Worm (Caenorhabditis elegans) whole organism, L1 larva: ENCODE results near the gene F32G8.3.

ENCODE experiments used
- C04F5.9 ChIP-seq: sonication (generic microtip); optimal IDR thresholded peaks from 2 replicates; lab custom pipeline; 2016; ENCODE audit warnings: missing genetic modification characterization, missing compliant biosample characterization
- C16A3.4 ChIP-seq: fragments of 150-350 bp; optimal IDR thresholded peaks from 2 replicates; lab custom pipeline; 2014; ENCODE audit warnings: missing biosample characterization, missing genetic modification characterization
- F16B12.6 ChIP-seq: fragments of 150-350 bp; optimal IDR thresholded peaks from 2 replicates; lab custom pipeline; 2014; ENCODE audit warnings: missing biosample characterization, missing genetic modification characterization
- aha-1 ChIP-seq: fragments of 150-350 bp; optimal IDR thresholded peaks from 2 replicates; lab custom pipeline; 2014; ENCODE audit warnings: missing biosample characterization, missing genetic modification characterization
- aly-2 ChIP-seq: fragments of 150-350 bp; optimal IDR thresholded peaks from 2 replicates; lab custom pipeline; 2014; ENCODE audit warnings: missing biosample characterization, missing genetic modification characterization
- ceh-63 ChIP-seq: fragments of 200-800 bp; sonication (Bioruptor generic); optimal IDR thresholded peaks from 2 replicates; lab custom pipeline; 2018; ENCODE audit warnings: mild to moderate bottlenecking, missing genetic modification characterization, missing compliant biosample characterization
- ceh-8 ChIP-seq: fragments of 200-800 bp; sonication (Bioruptor generic); optimal IDR thresholded peaks from 2 replicates; lab custom pipeline; 2018; ENCODE audit warnings: mild to moderate bottlenecking, missing genetic modification characterization, moderate library complexity, missing compliant biosample characterization
- ceh-88 ChIP-seq: fragments of 200-800 bp; sonication (Bioruptor generic); IDR thresholded peaks from 2 replicates; pipeline ENCODE4 v1.3.6; 2022; ENCODE audit warnings: missing genetic modification characterization, missing compliant biosample characterization
- ceh-90 ChIP-seq: sonication (generic microtip); optimal IDR thresholded peaks from 2 replicates; lab custom pipeline; 2016; ENCODE audit warnings: missing genetic modification characterization, missing compliant biosample characterization
- ces-1 ChIP-seq: fragments of 150-350 bp; optimal IDR thresholded peaks from 2 replicates; lab custom pipeline; 2014; ENCODE audit warnings: missing biosample characterization, missing genetic modification reagents, missing genetic modification characterization
- dpl-1 ChIP-seq, 3 experiments: fragments of 150-350 bp in 2 of 3; sonication (generic microtip) in 1 of 3; optimal IDR thresholded peaks; 2 replicates each; lab custom pipeline; 2014 to 2017; ENCODE audit warnings: missing biosample characterization in 3 of 3, missing genetic modification characterization in 3 of 3, missing genetic modification reagents in 3 of 3
- dsc-1 ChIP-seq: sonication (generic microtip); optimal IDR thresholded peaks from 2 replicates; lab custom pipeline; 2016; ENCODE audit warnings: mild to moderate bottlenecking, missing genetic modification characterization, missing compliant biosample characterization
- efl-1 ChIP-seq, 4 experiments: fragments of 150-350 bp; optimal IDR thresholded peaks in 3 of 4; peaks in 1 of 4; 1 replicate in 1 of 4; 2 replicates in 3 of 4; lab custom pipeline; 2014; ENCODE audit warnings: missing biosample characterization in 2 of 4, missing genetic modification characterization in 2 of 4, missing genetic modification reagents in 2 of 4
- egl-27 ChIP-seq, 2 experiments: fragments of 150-350 bp in 1 of 2; sonication (generic microtip); optimal IDR thresholded peaks; 3 replicates each; lab custom pipeline; 2017 to 2018; ENCODE audit warnings: missing biosample characterization in 2 of 2, missing genetic modification characterization in 2 of 2, missing genetic modification reagents in 2 of 2
- elt-2 ChIP-seq: sonication (generic microtip); optimal IDR thresholded peaks from 2 replicates; lab custom pipeline; 2016; ENCODE audit warnings: missing genetic modification characterization, mild to moderate bottlenecking, inconsistent platforms, missing compliant biosample characterization, missing genetic modification reagents
- elt-3 ChIP-seq, 6 experiments: fragments of 150-350 bp in 1 of 6; sonication (generic microtip); optimal IDR thresholded peaks; 2 replicates each; lab custom pipeline; 2017 to 2018; ENCODE audit warnings: missing biosample characterization in 6 of 6, missing genetic modification characterization in 6 of 6, inconsistent platforms in 1 of 6
- fkh-10 ChIP-seq: sonication (generic microtip); optimal IDR thresholded peaks from 2 replicates; lab custom pipeline; 2017; ENCODE audit warnings: missing biosample characterization, missing genetic modification reagents, missing genetic modification characterization
- fos-1 ChIP-seq: fragments of 150-350 bp; optimal IDR thresholded peaks from 2 replicates; lab custom pipeline; 2014; ENCODE audit warnings: missing biosample characterization, missing genetic modification characterization
- irx-1 ChIP-seq: sonication (generic microtip); optimal IDR thresholded peaks from 2 replicates; lab custom pipeline; 2016; ENCODE audit warnings: missing genetic modification characterization, missing compliant biosample characterization
- lsy-2 ChIP-seq, 2 experiments: fragments of 150-350 bp; optimal IDR thresholded peaks; 2 replicates each; lab custom pipeline; 2014; ENCODE audit warnings: missing biosample characterization in 2 of 2, missing genetic modification characterization in 2 of 2
- mab-9 ChIP-seq: fragments of 200-800 bp; sonication (Bioruptor generic); IDR thresholded peaks from 2 replicates; pipeline ENCODE4 v1.3.6; 2022; ENCODE audit warnings: missing genetic modification reagents, missing genetic modification characterization, missing compliant biosample characterization
- mep-1 ChIP-seq: fragments of 150-350 bp; optimal IDR thresholded peaks from 2 replicates; lab custom pipeline; 2014; ENCODE audit warnings: missing biosample characterization, missing genetic modification characterization
- nhr-12 ChIP-seq: sonication (generic microtip); optimal IDR thresholded peaks from 2 replicates; lab custom pipeline; 2017; ENCODE audit warnings: missing biosample characterization, missing genetic modification characterization
- nhr-20 ChIP-seq: sonication (generic microtip); optimal IDR thresholded peaks from 2 replicates; lab custom pipeline; 2016; ENCODE audit warnings: mild to moderate bottlenecking, missing genetic modification characterization, missing compliant biosample characterization
- nhr-47 ChIP-seq: sonication (generic microtip); optimal IDR thresholded peaks from 2 replicates; lab custom pipeline; 2016; ENCODE audit warnings: mild to moderate bottlenecking, missing genetic modification characterization, moderate library complexity, missing compliant biosample characterization
- nhr-76 ChIP-seq: sonication (generic microtip); optimal IDR thresholded peaks from 2 replicates; lab custom pipeline; 2017; ENCODE audit warnings: missing biosample characterization, missing genetic modification characterization
- nhr-77 ChIP-seq: fragments of 150-350 bp; optimal IDR thresholded peaks from 2 replicates; lab custom pipeline; 2014; ENCODE audit warnings: missing biosample characterization, missing genetic modification characterization
- nhr-85 ChIP-seq: sonication (generic microtip); peaks from one replicate; lab custom pipeline; 2016; ENCODE audit warnings: missing genetic modification characterization, inconsistent platforms, missing compliant biosample characterization
- nhr-90 ChIP-seq: sonication (generic microtip); optimal IDR thresholded peaks from 2 replicates; lab custom pipeline; 2016; ENCODE audit warnings: mild to moderate bottlenecking, missing genetic modification characterization, missing compliant biosample characterization; ENCODE audit not compliant: poor library complexity
- pag-3 ChIP-seq: sonication (generic microtip); optimal IDR thresholded peaks from 2 replicates; lab custom pipeline; 2017; ENCODE audit warnings: missing genetic modification characterization, mild to moderate bottlenecking, missing compliant biosample characterization, antibody characterized with exemption, borderline replicate concordance; ENCODE audit not compliant: insufficient read depth
- pax-3 ChIP-seq: fragments of 200-800 bp; sonication (Bioruptor generic); optimal IDR thresholded peaks from 2 replicates; lab custom pipeline; 2018; ENCODE audit warnings: mild to moderate bottlenecking, missing genetic modification characterization, moderate library complexity, missing compliant biosample characterization
- pqm-1 ChIP-seq: sonication (generic microtip); optimal IDR thresholded peaks from 3 replicates; lab custom pipeline; 2017; ENCODE audit warnings: missing biosample characterization, missing genetic modification characterization
- snpc-4 ChIP-seq: fragments of 150-350 bp; optimal IDR thresholded peaks from 2 replicates; lab custom pipeline; 2014; ENCODE audit warnings: missing biosample characterization, missing genetic modification characterization
- sox-4 ChIP-seq: sonication (generic microtip); optimal IDR thresholded peaks from 2 replicates; lab custom pipeline; 2016; ENCODE audit warnings: missing genetic modification characterization, missing compliant biosample characterization
- sptf-1 ChIP-seq: fragments of 150-350 bp; optimal IDR thresholded peaks from 2 replicates; lab custom pipeline; 2014; ENCODE audit warnings: missing biosample characterization, missing genetic modification characterization
- sup-37 ChIP-seq: fragments of 200-800 bp; sonication (Bioruptor generic); optimal IDR thresholded peaks from 2 replicates; lab custom pipeline; 2018; ENCODE audit warnings: mild to moderate bottlenecking, missing genetic modification characterization, missing compliant biosample characterization
- swsn-7 ChIP-seq: sonication (generic microtip); optimal IDR thresholded peaks from 2 replicates; lab custom pipeline; 2016; ENCODE audit warnings: missing genetic modification characterization, missing compliant biosample characterization
- unc-30 ChIP-seq: sonication (generic microtip); optimal IDR thresholded peaks from 2 replicates; lab custom pipeline; 2017; ENCODE audit warnings: missing biosample characterization, missing genetic modification characterization
- unc-98 ChIP-seq: fragments of 200-800 bp; sonication (Bioruptor generic); IDR thresholded peaks from 2 replicates; pipeline ENCODE4 v1.3.6; 2022; ENCODE audit warnings: missing genetic modification characterization, missing compliant biosample characterization
- zip-4 ChIP-seq: fragments of 200-800 bp; sonication (Bioruptor generic); optimal IDR thresholded peaks from 2 replicates; lab custom pipeline; 2018; ENCODE audit warnings: mild to moderate bottlenecking, missing genetic modification characterization, moderate library complexity, missing compliant biosample characterization
- ztf-4 ChIP-seq: fragments of 150-350 bp; optimal IDR thresholded peaks from 2 replicates; lab custom pipeline; 2014; ENCODE audit warnings: missing biosample characterization, missing genetic modification characterization

F32G8.3 gene

DNA sequence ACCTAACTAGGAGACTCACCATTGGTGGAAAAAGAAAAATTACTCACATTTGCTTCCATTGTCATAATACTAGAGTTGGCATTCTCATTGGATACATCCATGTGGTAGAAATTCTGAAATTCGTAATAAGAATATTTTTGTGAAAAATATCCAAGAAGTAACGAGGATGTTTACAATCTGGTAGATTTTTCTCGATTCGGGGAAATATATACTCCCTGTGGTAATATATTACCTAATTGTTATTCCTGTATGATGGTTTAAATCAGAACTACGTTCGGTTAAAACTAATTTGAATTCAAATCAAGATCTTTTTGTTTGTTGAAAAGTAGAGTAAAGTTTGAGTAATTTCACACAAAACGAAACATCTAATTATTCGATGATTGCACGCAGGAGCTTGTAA lies 6.2 kb downstream of the F32G8.3 start, which contains the start of gene srd-34:
srd-34 (minus strand) TSS at position 101 of the 400 bp plus-strand sequence.
- TF ChIP-seq ceh-8 (GFP tag; lab: Kevin White, UChicago) (no peak), aha-1 (no peak), unc-30 (tag; lab: Kevin White, UChicago) (no peak)

DNA sequence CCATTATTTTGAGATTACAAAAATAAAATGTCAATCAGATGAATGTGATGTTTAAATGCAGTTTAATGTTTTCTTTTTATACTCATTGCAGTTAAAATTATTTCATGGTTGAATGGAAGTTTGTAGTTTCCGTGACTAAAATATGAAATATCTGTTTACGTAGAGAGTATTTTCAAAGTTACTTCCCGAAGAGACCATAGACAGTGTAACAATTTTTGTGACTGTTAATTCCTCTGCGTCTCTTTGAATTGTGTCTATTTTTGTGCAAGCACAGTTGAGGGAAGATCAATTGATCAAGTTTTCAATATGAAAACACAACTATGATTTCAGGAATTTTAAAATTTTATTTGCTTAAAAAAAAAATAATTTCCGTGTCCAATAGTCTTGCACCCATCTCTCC lies 8.4 kb downstream of the F32G8.3 start, which contains the start of gene F25D1.5:
F25D1.5 (minus strand) TSS at position 35 of the 400 bp plus-strand sequence.
- peak; percentile 79 for TF ChIP-seq nhr-85 (tag; lab: Kevin White, UChicago)
- TF ChIP-seq sup-37 (GFP tag; lab: Kevin White, UChicago) = no peak
- peak; percentile 80 for TF ChIP-seq nhr-77 (tag; lab: Kevin White, UChicago)
- TF ChIP-seq efl-1 (optimal IDR thresholded peaks at IDR 0.05; lab: Kevin White, UChicago) = peak in 1 of 2 experiments; percentile 6
- no peak for TF ChIP-seq efl-1 (GFP tag; optimal IDR thresholded peaks at IDR 0.05 in 1 of 2; lab: Kevin White, UChicago)
- TF ChIP-seq swsn-7 = no peak
- TF ChIP-seq nhr-20 (tag; lab: Kevin White, UChicago) = peak; percentile 36
- TF ChIP-seq elt-2 (tag; lab: Kevin White, UChicago) = peak; percentile 1
- peak; percentile 6 for TF ChIP-seq nhr-90 (tag; lab: Kevin White, UChicago)
- TF ChIP-seq, all 84 proteins: peak for 6

DNA sequence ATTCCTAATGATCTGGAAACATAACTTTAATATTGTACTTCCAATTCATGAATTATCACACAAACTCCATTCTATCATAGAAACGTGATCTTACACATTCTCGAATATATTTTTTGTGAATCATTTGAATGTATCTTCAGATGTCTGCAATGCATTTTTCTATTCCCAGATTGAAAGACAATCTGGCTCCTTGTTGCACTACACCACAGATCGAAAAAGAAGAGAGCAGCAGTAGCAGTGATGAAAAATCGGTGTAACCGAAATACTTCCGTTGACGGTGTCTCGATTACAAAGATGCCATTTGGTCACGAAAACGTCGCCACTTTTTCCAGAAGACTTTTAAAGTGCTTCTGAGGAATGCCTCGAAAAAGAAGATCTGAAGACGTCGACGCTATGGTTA lies 15.1 kb downstream of the F32G8.3 start, which contains the start of gene degt-1:
degt-1 (plus strand) TSS at position 301 of the 400 bp plus-strand sequence.
- TF ChIP-seq sox-4 (tag; lab: Kevin White, UChicago) (no peak), efl-1 (optimal IDR thresholded peaks at IDR 0.05; lab: Kevin White, UChicago) (no peak), efl-1 (GFP tag; optimal IDR thresholded peaks at IDR 0.05 in 1 of 2; lab: Kevin White, UChicago) (peak in 1 of 2 experiments; percentile 64)
- TF ChIP-seq, all 84 proteins: peak for 1

DNA sequence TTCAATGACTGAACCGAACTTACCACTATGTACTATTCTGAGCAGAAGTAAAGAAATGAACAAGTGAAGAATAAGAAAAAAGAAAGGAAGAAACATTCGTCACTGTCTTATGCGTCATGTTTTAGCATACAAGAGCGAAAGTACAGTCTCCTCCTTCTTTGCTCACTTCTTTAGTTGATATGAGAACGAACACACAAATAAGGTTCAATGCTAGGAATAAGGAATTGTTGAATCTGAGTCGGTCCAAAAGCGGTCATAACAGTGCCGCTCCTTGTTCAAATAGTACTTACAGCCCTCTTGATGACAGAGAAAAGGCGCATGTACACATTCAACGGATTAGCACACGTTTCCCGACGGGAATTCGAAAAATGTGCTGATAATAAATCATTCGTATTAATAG lies 16.0 kb downstream of the F32G8.3 start, which contains the start of gene F25D1.8:
F25D1.8 (plus strand) TSS at position 301 of the 400 bp plus-strand sequence.
- no peak for TF ChIP-seq pax-3 (tag; lab: Kevin White, UChicago)
- TF ChIP-seq elt-3 (tag; optimal IDR thresholded peaks at IDR 0.05; lab: Kevin White, UChicago) = no peak
- no peak for TF ChIP-seq fos-1 (tag; lab: Kevin White, UChicago)
- TF ChIP-seq ztf-4 (tag; lab: Kevin White, UChicago) = no peak
- no peak for TF ChIP-seq ceh-63 (GFP tag; lab: Kevin White, UChicago)
- no peak for TF ChIP-seq efl-1 (optimal IDR thresholded peaks at IDR 0.05; lab: Kevin White, UChicago)
- no peak for TF ChIP-seq efl-1 (GFP tag; optimal IDR thresholded peaks at IDR 0.05 in 1 of 2; lab: Kevin White, UChicago)
- no peak for TF ChIP-seq ceh-90 (tag; lab: Kevin White, UChicago)
- TF ChIP-seq irx-1 (tag; lab: Kevin White, UChicago) = no peak
- TF ChIP-seq mab-9 (GFP tag; lab: Robert Waterston, UW) = no peak
- no peak for TF ChIP-seq elt-2 (tag; lab: Kevin White, UChicago)
- no peak for TF ChIP-seq ces-1
- TF ChIP-seq F16B12.6 (tag; lab: Kevin White, UChicago) = no peak
- TF ChIP-seq ceh-88 (GFP tag; lab: Robert Waterston, UW) = no peak
- no peak for TF ChIP-seq snpc-4
- no peak for TF ChIP-seq C16A3.4
- no peak for TF ChIP-seq pag-3
- TF ChIP-seq nhr-12 (tag; lab: Kevin White, UChicago) = no peak
- TF ChIP-seq mep-1 (tag; lab: Kevin White, UChicago) = no peak
- TF ChIP-seq, all 84 proteins: peak for 0

DNA sequence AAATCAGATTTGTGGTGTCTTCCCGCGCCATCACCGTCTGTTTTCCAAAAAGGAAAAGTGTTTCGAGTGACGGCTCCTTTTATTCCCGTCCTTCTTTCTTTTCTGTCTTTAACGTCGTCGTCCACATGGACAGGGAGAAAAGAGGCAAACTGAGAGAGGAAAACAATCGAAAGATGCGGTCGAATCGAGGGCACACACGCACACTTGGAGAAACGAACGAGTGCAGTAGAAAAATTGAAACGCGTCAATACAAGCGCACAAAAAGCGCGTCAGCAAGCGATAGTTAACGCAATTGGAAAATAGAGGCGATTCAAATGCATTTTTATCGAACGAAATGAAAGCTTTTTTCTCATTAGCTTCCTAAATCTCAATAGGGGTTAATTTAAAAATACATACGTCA lies 18.3 kb downstream of the F32G8.3 start:
- TF ChIP-seq pag-3 (no peak), unc-98 (no peak), lsy-2 (tag; optimal IDR thresholded peaks at IDR 0.05; lab: Kevin White, UChicago) (peak; percentile 93 to 95), dsc-1 (peak; percentile 92), ces-1 (peak; percentile 43), zip-4 (GFP tag; lab: Kevin White, UChicago) (peak; percentile 74), ceh-88 (GFP tag; lab: Robert Waterston, UW) (peak; percentile 84), snpc-4 (peak; percentile 88), sox-4 (tag; lab: Kevin White, UChicago) (peak; percentile 79), nhr-12 (tag; lab: Kevin White, UChicago) (no peak), nhr-77 (tag; lab: Kevin White, UChicago) (peak; percentile 90), egl-27 (tag; optimal IDR thresholded peaks at IDR 0.05; lab: Kevin White, UChicago) (peak in 1 of 2 experiments; percentile 40), nhr-76 (no peak), fkh-10 (GFP tag; lab: Kevin White, UChicago) (peak; percentile 84), fos-1 (tag; lab: Kevin White, UChicago) (peak; percentile 92), nhr-47 (tag; lab: Kevin White, UChicago) (peak; percentile 96), C04F5.9 (tag; lab: Kevin White, UChicago) (peak; percentile 69), sptf-1 (tag; lab: Kevin White, UChicago) (no peak), F16B12.6 (tag; lab: Kevin White, UChicago) (peak; percentile 57), aly-2 (peak; percentile 89), pqm-1 (tag; lab: Kevin White, UChicago) (no peak), dpl-1 (GFP tag; optimal IDR thresholded peaks at IDR 0.05; lab: Kevin White, UChicago) (peak; percentile 96 to 97 (median 97)), mab-9 (GFP tag; lab: Robert Waterston, UW) (peak; percentile 83)
